Worm (Caenorhabditis elegans): ENCODE measurements around the gene gba-3.

DNA sequence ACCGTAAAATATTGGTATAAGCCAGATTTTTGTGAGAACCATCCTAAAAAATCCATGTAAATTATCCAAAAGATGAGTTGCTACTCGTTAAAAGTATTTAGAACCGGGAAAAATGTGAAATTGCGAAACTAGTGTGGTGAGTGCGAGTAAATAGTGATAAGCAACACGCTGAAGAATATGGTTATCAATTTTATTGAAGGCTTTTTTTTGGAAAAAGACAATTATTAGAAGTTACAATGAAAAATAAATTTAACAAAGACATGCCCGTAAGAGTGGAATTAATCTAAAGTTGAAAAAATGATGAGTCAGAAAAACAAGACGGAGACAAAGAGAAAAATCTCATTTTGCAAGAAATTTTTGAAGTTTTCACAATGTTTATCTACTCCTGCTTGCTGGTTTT lies 7.2 kb upstream of the gba-3 start, which contains the start of gene F11E6.6:
- TF ChIP-seq ztf-29 (GFP tag; IDR thresholded peaks at IDR 0.05) = no peak
- TF ChIP-seq klf-2 (GFP tag; conservative IDR thresholded peaks at IDR 0.05) = no peak

Data from whole organism, midembryonic.